Fruit fly (Drosophila melanogaster) whole organism, adult: Measurements from ENCODE around the gene kirre.

Experiments
- CG12768 ChIP-seq: fragments of 200-800 bp; sonication (Bioruptor generic); optimal IDR thresholded peaks from 2 replicates; lab custom pipeline; 2017; ENCODE audit warnings: missing biosample characterization, missing genetic modification characterization, mild to moderate bottlenecking, moderate library complexity, missing genetic modification reagents
- CG33017 ChIP-seq: fragments of 200-800 bp; sonication (Bioruptor generic); optimal IDR thresholded peaks from 2 replicates; lab custom pipeline; 2018; ENCODE audit warnings: missing biosample characterization, mild to moderate bottlenecking, missing genetic modification characterization, moderate library complexity
- CG7045 ChIP-seq: fragments of 200-800 bp; sonication (Bioruptor generic); optimal IDR thresholded peaks from 2 replicates; lab custom pipeline; 2017; ENCODE audit warnings: missing biosample characterization, mild to moderate bottlenecking, missing genetic modification characterization
- Clk ChIP-seq: fragments of 200-800 bp; sonication (Bioruptor generic); optimal IDR thresholded peaks from 2 replicates; lab custom pipeline; 2017; ENCODE audit warnings: missing biosample characterization, missing genetic modification characterization
- Mnt ChIP-seq: fragments of 200-800 bp; sonication (Bioruptor generic); optimal IDR thresholded peaks from 2 replicates; lab custom pipeline; 2016; ENCODE audit warnings: missing biosample characterization, mild to moderate bottlenecking, missing genetic modification characterization
- bab1 ChIP-seq: fragments of 200-800 bp; sonication (Bioruptor generic); optimal IDR thresholded peaks from 3 replicates; lab custom pipeline; 2019; ENCODE audit warnings: missing biosample characterization, mild to moderate bottlenecking, missing genetic modification characterization, moderate library complexity
- cic ChIP-seq: fragments of 200-800 bp; sonication (Bioruptor generic); optimal IDR thresholded peaks from 2 replicates; lab custom pipeline; 2017; ENCODE audit warnings: missing biosample characterization, mild to moderate bottlenecking, missing genetic modification characterization, moderate library complexity
- kay ChIP-seq: fragments of 200-800 bp; sonication (Bioruptor generic); peaks from one replicate; lab custom pipeline; 2016; ENCODE audit warnings: missing biosample characterization, missing genetic modification characterization, borderline replicate concordance
- pad ChIP-seq: fragments of 200-800 bp; sonication (Bioruptor generic); optimal IDR thresholded peaks from 3 replicates; lab custom pipeline; 2017; ENCODE audit warnings: missing biosample characterization, missing genetic modification characterization, mild to moderate bottlenecking, moderate library complexity, missing genetic modification reagents

DNA sequence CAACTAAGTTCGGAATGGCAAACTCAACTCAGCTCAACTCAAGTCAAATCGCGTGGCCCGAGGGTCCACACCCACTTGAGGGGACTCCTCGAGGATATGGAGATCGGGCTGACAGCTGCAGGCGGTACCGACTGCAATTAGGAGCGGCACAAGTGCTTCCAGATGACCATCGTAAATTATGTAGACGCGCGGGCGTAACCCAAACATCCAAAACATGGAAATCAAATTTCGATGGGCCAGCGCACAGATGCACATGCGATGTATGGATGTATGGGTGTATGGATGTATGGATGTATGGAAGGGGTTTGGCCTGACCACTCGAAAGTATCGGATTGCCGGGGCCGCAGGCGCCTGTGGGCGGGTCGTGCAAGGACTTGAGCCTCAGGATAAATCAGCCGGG is 342.2 kb downstream of the kirre start:
- TF ChIP-seq cic (GFP tag; lab: Kevin White, UChicago) (no peak), Mnt (no peak), bab1 (GFP tag; lab: Kevin White, UChicago) (no peak), Clk (no peak), kay (GFP tag; lab: Kevin White, UChicago) (no peak), pad (no peak), CG33017 (tag; lab: Kevin White, UChicago) (no peak), CG7045 (GFP tag; lab: Kevin White, UChicago) (no peak), CG12768 (GFP tag; lab: Kevin White, UChicago) (no peak)
